Fruit fly (Drosophila melanogaster) whole organism, wandering third instar larva: ENCODE measurements around the gene Vps4.

Source experiments
- Hnf4 ChIP-seq: fragments of 200-800 bp; sonication (Bioruptor generic); optimal IDR thresholded peaks from 2 replicates; lab custom pipeline; 2016; ENCODE audit warnings: missing biosample characterization, mild to moderate bottlenecking, missing genetic modification characterization
- fru ChIP-seq: fragments of 200-800 bp; sonication (Bioruptor generic); optimal IDR thresholded peaks from 3 replicates; lab custom pipeline; 2016; ENCODE audit warnings: missing biosample characterization, mild to moderate bottlenecking, missing genetic modification characterization
- jim ChIP-seq: fragments of 175-275, 200-325 bp; sonication (Bioruptor generic); optimal IDR thresholded peaks from 2 replicates; lab custom pipeline; 2016; ENCODE audit warnings: missing biosample characterization, mild to moderate bottlenecking, missing genetic modification characterization
- psq ChIP-seq: fragments of 200-800 bp; sonication (Bioruptor generic); optimal IDR thresholded peaks from 3 replicates; lab custom pipeline; 2017; ENCODE audit warnings: missing biosample characterization, mild to moderate bottlenecking, missing genetic modification characterization, moderate library complexity

DNA sequence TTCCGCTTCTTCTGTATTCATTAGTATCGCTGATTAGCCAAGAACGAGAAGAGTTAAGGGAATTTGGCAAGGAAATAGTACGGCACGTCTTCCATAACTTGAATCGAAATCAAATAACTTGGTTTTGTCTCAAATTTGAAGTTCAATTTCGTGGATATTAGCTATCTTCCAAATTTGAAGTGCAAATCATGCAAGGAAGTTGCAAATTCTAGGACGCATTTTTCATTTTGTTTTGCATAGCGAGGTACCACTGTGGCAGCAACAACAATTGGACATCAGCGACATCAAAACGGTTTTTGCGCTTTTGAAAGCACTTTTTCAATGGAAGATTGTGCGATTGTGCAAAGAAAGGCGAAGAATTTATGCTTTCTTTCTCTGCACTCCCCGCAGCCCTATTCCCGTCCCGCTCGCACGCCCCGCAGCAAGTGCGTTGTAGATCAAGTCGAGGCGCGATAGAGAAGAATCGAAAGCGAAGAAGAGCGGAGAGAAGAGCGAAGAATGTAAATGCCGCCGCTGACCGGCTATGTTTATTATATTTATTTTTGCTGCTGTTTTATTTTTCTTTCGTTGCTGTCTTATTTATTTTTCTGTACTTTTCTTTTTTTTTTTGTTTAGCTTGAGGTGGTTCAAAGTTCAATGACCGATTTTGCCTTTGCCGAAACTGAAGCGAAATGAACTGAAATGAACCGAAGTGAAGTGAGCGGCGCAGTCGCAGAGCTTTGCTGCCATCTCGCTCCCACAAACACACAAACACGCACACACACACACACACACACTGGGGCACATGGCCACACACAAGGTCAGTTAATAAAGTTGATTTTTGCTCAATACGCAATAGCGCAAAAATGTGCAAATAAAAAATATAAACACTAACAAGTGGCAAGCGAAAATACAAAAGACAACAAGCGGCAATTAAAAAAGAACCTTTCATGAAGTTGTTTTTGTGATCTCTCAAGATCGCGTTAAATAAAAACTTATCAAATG, 26.1 kb upstream of the Vps4 start:
- TF ChIP-seq fru (peak; percentile 80), jim (no peak), Hnf4 (GFP tag; lab: Kevin White, UChicago) (peak; percentile 57), psq (GFP tag; lab: Kevin White, UChicago) (peak; percentile 70)
